Fruit fly (Drosophila melanogaster) whole organism, adult: Measurements from ENCODE around the gene Mrp5.

Experiments
- CG12768 ChIP-seq: fragments of 200-800 bp; sonication (Bioruptor generic); optimal IDR thresholded peaks from 2 replicates; lab custom pipeline; 2017; ENCODE audit warnings: missing biosample characterization, missing genetic modification characterization, mild to moderate bottlenecking, moderate library complexity, missing genetic modification reagents
- CG33017 ChIP-seq: fragments of 200-800 bp; sonication (Bioruptor generic); optimal IDR thresholded peaks from 2 replicates; lab custom pipeline; 2018; ENCODE audit warnings: missing biosample characterization, mild to moderate bottlenecking, missing genetic modification characterization, moderate library complexity
- bab1 ChIP-seq: fragments of 200-800 bp; sonication (Bioruptor generic); optimal IDR thresholded peaks from 3 replicates; lab custom pipeline; 2019; ENCODE audit warnings: missing biosample characterization, mild to moderate bottlenecking, missing genetic modification characterization, moderate library complexity

DNA sequence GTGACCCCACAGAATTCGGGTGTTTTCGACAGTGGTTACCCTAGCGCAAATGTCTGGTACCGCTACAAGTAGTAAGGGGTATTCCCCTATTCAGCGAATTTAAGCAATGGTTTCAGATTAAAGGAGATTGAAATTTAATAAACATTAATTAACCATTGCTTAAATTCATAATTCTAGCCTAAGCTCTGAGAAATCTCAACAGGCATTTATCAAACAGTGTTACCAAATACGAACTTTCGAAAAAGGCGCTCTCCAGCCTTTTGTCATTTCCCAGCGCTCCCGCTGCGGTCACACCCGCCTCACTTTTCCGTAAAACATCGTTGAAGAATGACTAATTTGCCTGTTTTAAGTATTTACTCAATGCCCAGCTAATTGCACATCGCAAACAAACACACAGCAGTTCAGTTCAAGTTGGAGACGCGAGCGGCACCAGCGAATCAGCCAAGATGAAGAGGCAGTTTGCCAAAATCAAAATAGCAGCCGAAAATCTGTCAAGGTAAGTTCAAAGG, 29.4 kb upstream of the Mrp5 start, which contains the start of the genes Surf6 and RhoGAP92B:
- TF ChIP-seq CG33017 (tag; lab: Kevin White, UChicago) (peak; percentile 38), bab1 (peak; percentile 92), CG12768 (peak; percentile 77)
